Worm (Caenorhabditis elegans) whole organism, midembryonic: Measurements from ENCODE around the gene nhr-133.

Experiments
- T22C8.4 ChIP-seq: fragments of 200-800 bp; sonication (Bioruptor generic); IDR thresholded peaks from 2 replicates; pipeline ENCODE4 v1.3.6; 2022; ENCODE audit warnings: missing genetic modification characterization, missing compliant biosample characterization
- cog-1 ChIP-seq: sonication (generic microtip); optimal IDR thresholded peaks from 2 replicates; lab custom pipeline; 2016; ENCODE audit warnings: missing genetic modification characterization, missing compliant biosample characterization
- flt-1 ChIP-seq: fragments of 200-800 bp; sonication (Bioruptor generic); IDR thresholded peaks from 2 replicates; pipeline ENCODE4 v1.3.6; 2022; ENCODE audit warnings: missing genetic modification characterization, missing compliant biosample characterization
- klf-2 ChIP-seq: fragments of 200-800 bp; sonication (Bioruptor generic); conservative IDR thresholded peaks from 2 replicates; pipeline ENCODE4 v1.3.6; 2022; ENCODE audit warnings: missing genetic modification reagents, missing genetic modification characterization, missing compliant biosample characterization
- med-1 ChIP-seq: sonication (generic microtip); optimal IDR thresholded peaks from 2 replicates; lab custom pipeline; 2017; ENCODE audit warnings: missing genetic modification characterization, mild to moderate bottlenecking, missing compliant biosample characterization, antibody characterized with exemption, missing genetic modification reagents; ENCODE audit not compliant: insufficient read depth
- ref-1 ChIP-seq: fragments of 200-800 bp; sonication (Bioruptor generic); conservative IDR thresholded peaks from 2 replicates; pipeline ENCODE4 v1.3.6; 2022; ENCODE audit warnings: missing genetic modification reagents, missing genetic modification characterization, missing compliant biosample characterization
- tab-1 ChIP-seq: fragments of 200-800 bp; sonication (Bioruptor generic); IDR thresholded peaks from 2 replicates; pipeline ENCODE4 v1.3.6; 2022; ENCODE audit warnings: missing genetic modification characterization, missing compliant biosample characterization
- ztf-23 ChIP-seq: fragments of 200-800 bp; sonication (Bioruptor generic); IDR thresholded peaks from 2 replicates; pipeline ENCODE4 v1.3.6; 2022; ENCODE audit warnings: missing genetic modification reagents, missing genetic modification characterization, missing compliant biosample characterization
- ztf-29 ChIP-seq: fragments of 200-800 bp; sonication (Bioruptor generic); IDR thresholded peaks from 2 replicates; pipeline ENCODE4 v1.3.6; 2022; ENCODE audit warnings: missing genetic modification reagents, missing genetic modification characterization, missing compliant biosample characterization

nhr-133 gene

ce11 chrV:2174465-2174864 lies 37.5 kb downstream of the nhr-133 start:
- no peak for TF ChIP-seq ztf-23 (GFP tag; lab: Robert Waterston, UW)
- no peak for TF ChIP-seq flt-1
- TF ChIP-seq ref-1: no peak
- no peak for TF ChIP-seq T22C8.4 (GFP tag; lab: Robert Waterston, UW)
- no peak for TF ChIP-seq cog-1 (tag; lab: Kevin White, UChicago)
- no peak for TF ChIP-seq tab-1 (GFP tag; lab: Robert Waterston, UW)
- TF ChIP-seq med-1: no peak

ce11 chrV:2166679-2167078 lies 45.2 kb downstream of the nhr-133 start, which contains the start of gene srbc-19:
TSS of gene srbc-19 (minus strand) at chrV:2166779.
- TF ChIP-seq ztf-23 (GFP tag; lab: Robert Waterston, UW): no peak
- no peak for TF ChIP-seq cog-1 (tag; lab: Kevin White, UChicago)
- TF ChIP-seq ref-1: no peak
- TF ChIP-seq T22C8.4 (GFP tag; lab: Robert Waterston, UW): no peak
- no peak for TF ChIP-seq tab-1 (GFP tag; lab: Robert Waterston, UW)
- no peak for TF ChIP-seq flt-1
- TF ChIP-seq med-1: no peak
- no peak for TF ChIP-seq ztf-29 (GFP tag; lab: Robert Waterston, UW)

ce11 chrV:2163735-2164134 lies 48.2 kb downstream of the nhr-133 start, which contains the start of gene str-255:
TSS of gene str-255 (minus strand) at chrV:2163835.
- TF ChIP-seq ztf-29 (GFP tag; lab: Robert Waterston, UW) (no peak), cog-1 (tag; lab: Kevin White, UChicago) (no peak), T22C8.4 (GFP tag; lab: Robert Waterston, UW) (no peak), med-1 (no peak), ref-1 (no peak), ztf-23 (GFP tag; lab: Robert Waterston, UW) (no peak), flt-1 (no peak), klf-2 (GFP tag; lab: Robert Waterston, UW) (no peak), tab-1 (GFP tag; lab: Robert Waterston, UW) (no peak)
